Fruit fly (Drosophila melanogaster): Measurements from ENCODE around the gene wat.

The wat gene

DNA sequence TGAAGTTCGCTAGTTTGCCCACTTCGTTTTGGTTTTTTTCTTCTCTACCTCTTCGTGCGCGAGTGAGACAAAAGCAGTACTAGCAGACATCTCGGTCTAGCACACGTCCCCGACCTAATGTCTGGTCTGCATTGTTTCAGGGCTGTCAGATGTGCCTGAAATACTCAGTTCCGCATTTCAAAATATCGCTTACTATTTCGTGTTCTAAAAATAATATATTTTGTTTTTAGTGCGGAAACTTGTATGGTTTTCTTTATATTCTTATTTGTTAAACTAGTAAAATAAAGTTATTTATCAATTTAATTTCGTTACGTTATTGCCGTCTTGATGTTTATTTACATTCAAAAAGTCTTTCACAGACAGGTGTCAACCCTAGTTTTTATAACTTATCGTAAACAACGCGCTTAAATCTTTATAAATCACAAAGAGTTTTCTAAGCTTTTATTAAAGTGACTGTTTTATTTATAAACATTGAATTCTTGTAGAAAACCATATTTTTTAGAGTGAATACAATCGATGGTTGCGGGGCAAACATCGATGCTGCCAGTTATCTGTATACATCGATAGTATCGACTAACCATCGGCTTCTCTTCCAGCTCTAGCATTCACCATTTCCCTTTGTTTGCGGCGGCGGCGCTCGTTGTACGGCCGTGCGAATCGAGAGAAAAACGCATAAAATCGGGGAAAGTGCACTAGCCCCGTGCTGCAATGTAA, 43.2 kb upstream of the wat start (continued):
- no peak for TF ChIP-seq amos (GFP tag; IDR thresholded peaks at IDR 0.05; ENCODE audit: partially characterized antibody)
- TF ChIP-seq CG14014 (GFP tag; IDR thresholded peaks at IDR 0.05), result no peak
- TF ChIP-seq CG7786 (GFP tag; optimal IDR thresholded peaks at IDR 0.05), result peak; percentile 16
- no peak for TF ChIP-seq CG2199 (GFP tag; IDR thresholded peaks at IDR 0.05)
- peak; percentile 4 for TF ChIP-seq CG8359 (GFP tag; optimal IDR thresholded peaks at IDR 0.05; ENCODE audit: borderline replicate concordance)
- peak; percentile 47 for TF ChIP-seq ftz-f1 (GFP tag; optimal IDR thresholded peaks at IDR 0.05)
- peak; percentile 25 for TF ChIP-seq CG1792 (GFP tag; optimal IDR thresholded peaks at IDR 0.05)
- TF ChIP-seq Sin3A (optimal IDR thresholded peaks at IDR 0.05), result peak; percentile 40
- peak in 1 of 2 experiments; percentile 37 for TF ChIP-seq insv (GFP tag; optimal IDR thresholded peaks at IDR 0.05)
- peak; percentile 62 for TF ChIP-seq CG13894 (tag; optimal IDR thresholded peaks at IDR 0.05)
- no peak for TF ChIP-seq CrebB (tag; optimal IDR thresholded peaks at IDR 0.05)
- peak; percentile 41 for TF ChIP-seq sqz (GFP tag; optimal IDR thresholded peaks at IDR 0.05)
- peak; percentile 25 for TF ChIP-seq CG8944 (GFP tag; optimal IDR thresholded peaks at IDR 0.05)
- peak; percentile 62 for TF ChIP-seq Chrac-16 (GFP tag; optimal IDR thresholded peaks at IDR 0.05)
- TF ChIP-seq Eip74EF (GFP tag; optimal IDR thresholded peaks at IDR 0.05), result peak in 1 of 2 experiments; percentile 69
- no peak for TF ChIP-seq hth (optimal IDR thresholded peaks at IDR 0.05)
- TF ChIP-seq slp2 (GFP tag; optimal IDR thresholded peaks at IDR 0.05), result peak; percentile 9
- TF ChIP-seq CG14710 (tag; optimal IDR thresholded peaks at IDR 0.05), result peak; percentile 84
- TF ChIP-seq YL-1 (GFP tag; optimal IDR thresholded peaks at IDR 0.05), result peak; percentile 59
- TF ChIP-seq CG9817 (tag; optimal IDR thresholded peaks at IDR 0.05), result peak; percentile 85
- no peak for TF ChIP-seq sens-2 (GFP tag; IDR thresholded peaks at IDR 0.05)
- TF ChIP-seq Dbx (GFP tag; IDR thresholded peaks at IDR 0.05), result no peak
- TF ChIP-seq pita (GFP tag; optimal IDR thresholded peaks at IDR 0.05), result no peak
- no peak for TF ChIP-seq HLH4C (GFP tag; IDR thresholded peaks at IDR 0.05; ENCODE audit: partially characterized antibody)
- TF ChIP-seq dm (GFP tag; optimal IDR thresholded peaks at IDR 0.05), result peak; percentile 14
- TF ChIP-seq CG15696 (tag; optimal IDR thresholded peaks at IDR 0.05), result peak; percentile 77
- no peak for TF ChIP-seq stc (GFP tag; IDR thresholded peaks at IDR 0.05)
- no peak for TF ChIP-seq corto (GFP tag; optimal IDR thresholded peaks at IDR 0.05)
- TF ChIP-seq Hmr (GFP tag; optimal IDR thresholded peaks at IDR 0.05), result peak; percentile 75
- TF ChIP-seq CG18476 (GFP tag; optimal IDR thresholded peaks at IDR 0.05), result peak; percentile 73
- no peak for TF ChIP-seq pros (GFP tag; optimal IDR thresholded peaks at IDR 0.05)
- TF ChIP-seq gsb (GFP tag; IDR thresholded peaks at IDR 0.05), result no peak
- peak; percentile 31 for TF ChIP-seq Usf (GFP tag; optimal IDR thresholded peaks at IDR 0.05)
- peak; percentile 80 for TF ChIP-seq CG18599 (GFP tag; optimal IDR thresholded peaks at IDR 0.05)
- TF ChIP-seq Med (GFP tag), result peak; percentile 89
- peak; percentile 59 for TF ChIP-seq her (GFP tag; optimal IDR thresholded peaks at IDR 0.05)
- TF ChIP-seq mld (GFP tag; IDR thresholded peaks at IDR 0.05; ENCODE audit: partially characterized antibody), result no peak
- peak; percentile 49 for TF ChIP-seq CG4820 (GFP tag; optimal IDR thresholded peaks at IDR 0.05)
- TF ChIP-seq CG8478 (optimal IDR thresholded peaks at IDR 0.05), result peak; percentile 83
- peak; percentile 50 for TF ChIP-seq ATbp (GFP tag; optimal IDR thresholded peaks at IDR 0.05)
- peak; percentile 72 for TF ChIP-seq Nf-YC (tag; optimal IDR thresholded peaks at IDR 0.05)
- TF ChIP-seq gfzf (GFP tag; optimal IDR thresholded peaks at IDR 0.05), result peak; percentile 19
- TF ChIP-seq CG1233 (GFP tag; optimal IDR thresholded peaks at IDR 0.05), result peak; percentile 73
- peak; percentile 54 for TF ChIP-seq HmgD (GFP tag; optimal IDR thresholded peaks at IDR 0.05)
- TF ChIP-seq Lpt (GFP tag; optimal IDR thresholded peaks at IDR 0.05), result no peak
- TF ChIP-seq CG31441 (GFP tag; IDR thresholded peaks at IDR 0.05), result no peak
- no peak for TF ChIP-seq ro (GFP tag; IDR thresholded peaks at IDR 0.05)
- peak; percentile 72 for TF ChIP-seq lilli (GFP tag; optimal IDR thresholded peaks at IDR 0.05)
- peak; percentile 95 for TF ChIP-seq sens (GFP tag)
- peak; percentile 14 for TF ChIP-seq CG9876 (GFP tag; optimal IDR thresholded peaks at IDR 0.05)
- TF ChIP-seq pb (GFP tag; optimal IDR thresholded peaks at IDR 0.05), result no peak

Data from whole organism, embryonic.